Worm (Caenorhabditis elegans): ENCODE results near the gene C07A12.2.

C07A12.2 gene

DNA sequence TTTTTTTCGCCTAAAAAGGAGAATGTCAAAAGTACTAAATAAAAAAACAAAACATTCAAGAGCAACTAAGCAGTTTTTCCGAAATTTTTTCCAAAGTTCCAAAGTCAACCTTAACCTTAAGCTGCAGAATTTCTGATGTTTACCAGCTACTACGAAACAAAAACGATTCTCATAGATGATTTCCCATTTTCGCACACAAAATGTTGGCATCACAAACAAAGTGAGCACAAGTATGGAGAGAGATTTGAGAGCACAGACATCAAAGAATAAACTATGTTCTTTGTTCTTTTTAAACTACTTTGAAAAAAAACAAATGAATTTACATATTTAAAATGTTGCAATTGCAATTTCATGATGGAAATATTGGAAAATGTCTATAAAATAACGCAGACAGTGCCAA, 21.3 kb upstream of the C07A12.2 start:
- no peak for TF ChIP-seq ztf-11 (tag; optimal IDR thresholded peaks at IDR 0.05)
- TF ChIP-seq nhr-25 (tag; optimal IDR thresholded peaks at IDR 0.05) = no peak
- TF ChIP-seq fos-1 (tag; optimal IDR thresholded peaks at IDR 0.05) = no peak
- TF ChIP-seq nhr-237 (tag; optimal IDR thresholded peaks at IDR 0.05) = no peak
- TF ChIP-seq ztf-4 (tag; optimal IDR thresholded peaks at IDR 0.05) = no peak
- TF ChIP-seq peb-1 (tag; optimal IDR thresholded peaks at IDR 0.05) = no peak
- TF ChIP-seq ceh-82 (tag; optimal IDR thresholded peaks at IDR 0.05) = no peak
- TF ChIP-seq Y55F3AM.14 (GFP tag; optimal IDR thresholded peaks at IDR 0.05) = no peak
- TF ChIP-seq ceh-16 (tag; optimal IDR thresholded peaks at IDR 0.05) = no peak
- TF ChIP-seq unc-55 (GFP tag; optimal IDR thresholded peaks at IDR 0.05) = no peak
- TF ChIP-seq sma-9 (GFP tag; optimal IDR thresholded peaks at IDR 0.05) = no peak
- TF ChIP-seq sma-9 (tag; optimal IDR thresholded peaks at IDR 0.05) = no peak
- TF ChIP-seq sma-3 (GFP tag; optimal IDR thresholded peaks at IDR 0.05) = no peak
- TF ChIP-seq nhr-23 (tag; optimal IDR thresholded peaks at IDR 0.05) = no peak
- TF ChIP-seq egl-27 (tag; optimal IDR thresholded peaks at IDR 0.05) = no peak
- no peak for TF ChIP-seq lin-11 (tag; optimal IDR thresholded peaks at IDR 0.05)
- TF ChIP-seq unc-39 (tag; optimal IDR thresholded peaks at IDR 0.05) = no peak
- TF ChIP-seq mdl-1 (tag; optimal IDR thresholded peaks at IDR 0.05) = no peak

DNA sequence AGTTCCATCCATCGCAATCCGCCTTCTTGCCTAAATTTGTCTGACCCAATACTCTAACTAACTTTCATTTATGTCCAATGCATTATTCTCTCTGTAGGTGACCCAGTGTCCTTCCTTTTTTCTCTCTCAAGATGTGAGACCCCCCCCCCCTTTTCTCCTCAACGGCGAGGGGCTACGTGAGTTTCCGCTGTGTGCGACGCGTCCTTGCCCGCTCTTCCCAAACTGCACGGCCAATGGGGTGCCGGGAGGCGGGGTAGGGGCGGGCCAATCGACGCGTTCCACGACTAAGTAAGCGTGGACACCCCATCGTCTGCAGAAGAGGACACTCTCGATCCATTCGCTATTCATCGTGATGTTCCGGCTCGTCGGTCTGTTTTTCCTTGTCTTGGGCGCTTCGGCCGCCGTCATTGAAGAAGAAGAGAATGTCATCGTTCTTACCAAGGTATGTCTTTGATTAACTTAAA, 20.7 kb upstream of the C07A12.2 start, which contains the start of gene pdi-2:
pdi-2 (plus strand) TSS at position 269 of the 464 bp plus-strand sequence.
- peak; percentile 82 for TF ChIP-seq nhr-25 (tag; optimal IDR thresholded peaks at IDR 0.05)
- no peak for TF ChIP-seq zag-1 (tag; optimal IDR thresholded peaks at IDR 0.05)
- no peak for TF ChIP-seq nhr-77 (tag; optimal IDR thresholded peaks at IDR 0.05)
- TF ChIP-seq unc-55 (GFP tag; optimal IDR thresholded peaks at IDR 0.05) = peak; percentile 54
- peak; percentile 12 for TF ChIP-seq nhr-237 (tag; optimal IDR thresholded peaks at IDR 0.05)
- TF ChIP-seq skn-1 (tag; optimal IDR thresholded peaks at IDR 0.05) = no peak
- peak; percentile 53 for TF ChIP-seq fos-1 (tag; optimal IDR thresholded peaks at IDR 0.05)
- peak; percentile 41 for TF ChIP-seq mab-5 (tag; optimal IDR thresholded peaks at IDR 0.05)
- peak; percentile 8 for TF ChIP-seq ZK546.5 (tag; optimal IDR thresholded peaks at IDR 0.05)
- peak; percentile 75 for TF ChIP-seq blmp-1 (tag; optimal IDR thresholded peaks at IDR 0.05; ENCODE audit: insufficient read depth)
- peak; percentile 68 for TF ChIP-seq gmeb-1 (tag; optimal IDR thresholded peaks at IDR 0.05)
- peak; percentile 72 to 91 for TF ChIP-seq lsy-2 (tag; optimal IDR thresholded peaks at IDR 0.05)
- TF ChIP-seq mdl-1 (tag; optimal IDR thresholded peaks at IDR 0.05) = peak in 1 of 2 experiments; percentile 52
- TF ChIP-seq nhr-129 (tag; optimal IDR thresholded peaks at IDR 0.05) = peak; percentile 68
- peak; percentile 70 for TF ChIP-seq lin-11 (tag; optimal IDR thresholded peaks at IDR 0.05)
- peak; percentile 89 for TF ChIP-seq ceh-16 (tag; optimal IDR thresholded peaks at IDR 0.05)
- peak; percentile 50 for TF ChIP-seq sem-4 (tag; optimal IDR thresholded peaks at IDR 0.05)
- TF ChIP-seq sma-3 (GFP tag; optimal IDR thresholded peaks at IDR 0.05) = peak; percentile 74
- peak; percentile 75 for TF ChIP-seq Y55F3AM.14 (GFP tag; optimal IDR thresholded peaks at IDR 0.05)
- TF ChIP-seq R02D3.7 (tag; optimal IDR thresholded peaks at IDR 0.05) = no peak
- peak; percentile 85 for TF ChIP-seq ama-1 (optimal IDR thresholded peaks at IDR 0.05)
- TF ChIP-seq crh-2 (tag; optimal IDR thresholded peaks at IDR 0.05) = peak; percentile 94
- peak; percentile 71 for TF ChIP-seq egl-27 (tag; optimal IDR thresholded peaks at IDR 0.05)
- no peak for TF ChIP-seq unc-39 (tag; optimal IDR thresholded peaks at IDR 0.05)
- TF ChIP-seq sma-9 (GFP tag; optimal IDR thresholded peaks at IDR 0.05) = peak; percentile 33
- no peak for TF ChIP-seq sma-9 (tag; optimal IDR thresholded peaks at IDR 0.05)
- peak; percentile 59 for TF ChIP-seq C34F6.9 (tag; optimal IDR thresholded peaks at IDR 0.05)
- peak; percentile 80 for TF ChIP-seq nhr-21 (tag; optimal IDR thresholded peaks at IDR 0.05)
- TF ChIP-seq F13H6.1 (tag; optimal IDR thresholded peaks at IDR 0.05) = peak; percentile 72
- no peak for TF ChIP-seq snpc-4 (tag; optimal IDR thresholded peaks at IDR 0.05)
- TF ChIP-seq nhr-23 (tag; optimal IDR thresholded peaks at IDR 0.05) = no peak
- peak; percentile 76 for TF ChIP-seq lin-13 (GFP tag; optimal IDR thresholded peaks at IDR 0.05)
- no peak for TF ChIP-seq ceh-82 (tag; optimal IDR thresholded peaks at IDR 0.05)

DNA sequence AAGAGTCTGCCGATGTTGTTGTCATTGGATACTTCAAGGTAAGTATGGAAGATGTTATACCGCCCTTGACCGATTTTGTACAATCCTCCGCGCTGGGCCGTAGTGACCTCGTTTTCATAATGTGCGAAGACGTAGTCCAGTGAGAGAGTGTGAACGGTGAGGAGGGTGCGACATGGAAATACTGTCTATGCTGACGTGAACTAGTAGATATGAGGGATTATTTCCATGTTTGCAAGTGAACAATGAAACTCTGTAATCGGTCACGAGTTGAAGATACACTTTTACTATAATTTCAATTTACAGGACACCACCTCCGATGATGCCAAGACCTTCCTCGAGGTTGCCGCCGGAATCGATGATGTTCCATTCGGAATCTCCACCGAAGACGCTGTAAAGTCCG, 19.8 kb upstream of the C07A12.2 start:
- TF ChIP-seq ceh-82 (tag; optimal IDR thresholded peaks at IDR 0.05) (no peak), lsy-2 (tag; optimal IDR thresholded peaks at IDR 0.05) (no peak), sem-4 (tag; optimal IDR thresholded peaks at IDR 0.05) (no peak), gmeb-1 (tag; optimal IDR thresholded peaks at IDR 0.05) (no peak), nhr-77 (tag; optimal IDR thresholded peaks at IDR 0.05) (no peak), unc-55 (GFP tag; optimal IDR thresholded peaks at IDR 0.05) (no peak), alr-1 (tag; optimal IDR thresholded peaks at IDR 0.05) (no peak), nhr-129 (tag; optimal IDR thresholded peaks at IDR 0.05) (peak; percentile 28), lin-11 (tag; optimal IDR thresholded peaks at IDR 0.05) (no peak), mbf-1 (tag; optimal IDR thresholded peaks at IDR 0.05) (no peak), nhr-25 (tag; optimal IDR thresholded peaks at IDR 0.05) (peak; percentile 35), crh-2 (tag; optimal IDR thresholded peaks at IDR 0.05) (no peak), zag-1 (tag; optimal IDR thresholded peaks at IDR 0.05) (no peak), mab-5 (tag; optimal IDR thresholded peaks at IDR 0.05) (no peak), dmd-4 (tag; optimal IDR thresholded peaks at IDR 0.05) (no peak), unc-39 (tag; optimal IDR thresholded peaks at IDR 0.05) (no peak), ztf-4 (tag; optimal IDR thresholded peaks at IDR 0.05) (no peak), sma-9 (GFP tag; optimal IDR thresholded peaks at IDR 0.05) (peak; percentile 9), sma-9 (tag; optimal IDR thresholded peaks at IDR 0.05) (no peak), R02D3.7 (tag; optimal IDR thresholded peaks at IDR 0.05) (no peak), elt-3 (tag; optimal IDR thresholded peaks at IDR 0.05) (no peak), aly-2 (tag; optimal IDR thresholded peaks at IDR 0.05) (no peak), mdl-1 (tag; optimal IDR thresholded peaks at IDR 0.05) (no peak), Y55F3AM.14 (GFP tag; optimal IDR thresholded peaks at IDR 0.05) (no peak), nhr-23 (tag; optimal IDR thresholded peaks at IDR 0.05) (no peak)
